Worm (Caenorhabditis elegans) whole organism, young adult: ENCODE results near the gene F55A11.4.

Experiments
- B0019.2 ChIP-seq: fragments of 200-800 bp; sonication (Bioruptor generic); conservative IDR thresholded peaks from 2 replicates; pipeline ENCODE4 v1.3.6; 2022; ENCODE audit warnings: missing genetic modification reagents, missing genetic modification characterization, missing compliant biosample characterization
- B0035.1 ChIP-seq: sonication (generic microtip); optimal IDR thresholded peaks from 2 replicates; lab custom pipeline; 2016; ENCODE audit warnings: missing genetic modification characterization, mild to moderate bottlenecking, missing compliant biosample characterization, missing genotype, missing genetic modification reagents
- C06A6.2 ChIP-seq: fragments of 200-800 bp; sonication (Bioruptor generic); conservative IDR thresholded peaks from 2 replicates; pipeline ENCODE4 v1.3.6; 2022; ENCODE audit warnings: missing genetic modification characterization, missing compliant biosample characterization
- D2030.7 ChIP-seq: fragments of 200-800 bp; sonication (Bioruptor generic); IDR thresholded peaks from 2 replicates; pipeline ENCODE4 v1.3.6; 2022; ENCODE audit warnings: missing genetic modification reagents, missing genetic modification characterization, missing compliant biosample characterization
- F33H1.4 ChIP-seq: fragments of 200-800 bp; sonication (Bioruptor generic); IDR thresholded peaks from 2 replicates; pipeline ENCODE4 v1.3.6; 2022; ENCODE audit warnings: missing genetic modification reagents, missing genetic modification characterization, missing compliant biosample characterization
- F52B5.7 ChIP-seq: sonication (generic microtip); optimal IDR thresholded peaks from 2 replicates; lab custom pipeline; 2016; ENCODE audit warnings: mild to moderate bottlenecking, missing genetic modification characterization, missing compliant biosample characterization
- F55B11.4 ChIP-seq: sonication (generic microtip); optimal IDR thresholded peaks from 2 replicates; lab custom pipeline; 2016; ENCODE audit warnings: missing compliant biosample characterization, missing genetic modification characterization, borderline replicate concordance; ENCODE audit not compliant: insufficient read depth
- F57C9.4 ChIP-seq: sonication (generic microtip); optimal IDR thresholded peaks from 2 replicates; lab custom pipeline; 2017; ENCODE audit warnings: mild to moderate bottlenecking, missing genetic modification characterization, missing compliant biosample characterization
- Y53F4B.3 ChIP-seq: fragments of 200-800 bp; sonication (Bioruptor generic); IDR thresholded peaks from 2 replicates; pipeline ENCODE4 v1.3.6; 2022; ENCODE audit warnings: missing genetic modification reagents, missing genetic modification characterization, missing compliant biosample characterization
- Y53G8AR.9 ChIP-seq: fragments of 200-800 bp; sonication (Bioruptor generic); conservative IDR thresholded peaks from 2 replicates; pipeline ENCODE4 v1.3.6; 2022; ENCODE audit warnings: missing genetic modification reagents, missing genetic modification characterization, missing compliant biosample characterization
- Y56A3A.18 ChIP-seq: fragments of 200-800 bp; sonication (Bioruptor generic); IDR thresholded peaks from 2 replicates; pipeline ENCODE4 v1.3.6; 2022; ENCODE audit warnings: missing genetic modification reagents, missing genetic modification characterization, missing compliant biosample characterization
- Y79H2A.3 ChIP-seq: fragments of 200-800 bp; sonication (Bioruptor generic); conservative IDR thresholded peaks from 2 replicates; pipeline ENCODE4 v1.3.6; 2022; ENCODE audit warnings: missing genetic modification reagents, missing genetic modification characterization, missing compliant biosample characterization
- Y95B8A.8 ChIP-seq: fragments of 200-800 bp; sonication (Bioruptor generic); IDR thresholded peaks from 2 replicates; pipeline ENCODE4 v1.3.6; 2022; ENCODE audit warnings: missing genetic modification reagents, missing genetic modification characterization, missing compliant biosample characterization
- ama-1 ChIP-seq, 3 experiments: fragments of 150-350 bp in 1 of 3; sonication (generic microtip) in 2 of 3; optimal IDR thresholded peaks; 2 replicates each; lab custom pipeline; 2014 to 2018; ENCODE audit warnings: missing biosample characterization in 2 of 3, missing genetic modification characterization in 2 of 3, missing genetic modification reagents in 2 of 3
- bed-1 ChIP-seq: fragments of 200-800 bp; sonication (Bioruptor generic); IDR thresholded peaks from 2 replicates; pipeline ENCODE4 v1.3.6; 2022; ENCODE audit warnings: missing genetic modification reagents, missing genetic modification characterization, missing compliant biosample characterization
- bed-2 ChIP-seq: fragments of 200-800 bp; sonication (Bioruptor generic); IDR thresholded peaks from 2 replicates; pipeline ENCODE4 v1.3.6; 2022; ENCODE audit warnings: missing genetic modification reagents, missing genetic modification characterization, missing compliant biosample characterization
- cebp-1 ChIP-seq, 2 experiments: fragments of 200-800 bp in 1 of 2; sonication (Bioruptor generic) in 1 of 2; sonication (generic microtip) in 1 of 2; IDR thresholded peaks in 1 of 2; optimal IDR thresholded peaks in 1 of 2; 2 replicates each; pipeline versions ENCODE4 v1.3.6 to Lab custom; 2017 to 2022; ENCODE audit warnings: missing compliant biosample characterization in 2 of 2, missing genetic modification characterization in 2 of 2, mild to moderate bottlenecking in 1 of 2, missing genetic modification reagents in 1 of 2, moderate library complexity in 1 of 2
- cebp-2 ChIP-seq: fragments of 200-800 bp; sonication (Bioruptor generic); IDR thresholded peaks from 2 replicates; pipeline ENCODE4 v1.3.6; 2022; ENCODE audit warnings: missing genetic modification characterization, missing compliant biosample characterization
- ceh-40 ChIP-seq: fragments of 200-800 bp; sonication (Bioruptor generic); IDR thresholded peaks from 2 replicates; pipeline ENCODE4 v1.3.6; 2022; ENCODE audit warnings: missing genetic modification characterization, missing compliant biosample characterization
- chd-7 ChIP-seq: sonication (generic microtip); optimal IDR thresholded peaks from 2 replicates; lab custom pipeline; 2016; ENCODE audit warnings: mild to moderate bottlenecking, missing genetic modification characterization, moderate library complexity, missing compliant biosample characterization
- dpff-1 ChIP-seq: sonication (generic microtip); optimal IDR thresholded peaks from 2 replicates; lab custom pipeline; 2017; ENCODE audit warnings: mild to moderate bottlenecking, missing genetic modification characterization, missing compliant biosample characterization
- efl-1 ChIP-seq: fragments of 150-350 bp; optimal IDR thresholded peaks from 2 replicates; lab custom pipeline; 2014; ENCODE audit warnings: missing biosample characterization, missing genetic modification reagents, missing genetic modification characterization
- hlh-26 ChIP-seq: fragments of 200-800 bp; sonication (Bioruptor generic); conservative IDR thresholded peaks from 2 replicates; pipeline ENCODE4 v1.3.6; 2022; ENCODE audit warnings: missing genetic modification reagents, missing genetic modification characterization, missing compliant biosample characterization
- hmg-20 ChIP-seq: fragments of 200-800 bp; sonication (Bioruptor generic); IDR thresholded peaks from 2 replicates; pipeline ENCODE4 v1.3.6; 2022; ENCODE audit warnings: missing genetic modification reagents, missing genetic modification characterization, missing compliant biosample characterization
- let-526 ChIP-seq: fragments of 200-800 bp; sonication (Bioruptor generic); IDR thresholded peaks from 2 replicates; pipeline ENCODE4 v1.3.6; 2022; ENCODE audit warnings: missing genetic modification reagents, missing genetic modification characterization, missing compliant biosample characterization
- let-607 ChIP-seq, 2 experiments: fragments of 200-800 bp in 1 of 2; sonication (Bioruptor generic) in 1 of 2; sonication (generic microtip) in 1 of 2; optimal IDR thresholded peaks; 2 replicates each; lab custom pipeline; 2016 to 2018; ENCODE audit warnings: mild to moderate bottlenecking in 2 of 2, missing compliant biosample characterization in 2 of 2, missing genetic modification characterization in 2 of 2, moderate library complexity in 2 of 2, missing genotype in 1 of 2
- lin-35 ChIP-seq, 3 experiments: fragments of 150-350 bp in 2 of 3; sonication (generic microtip) in 1 of 3; optimal IDR thresholded peaks; 2 replicates each; lab custom pipeline; 2014 to 2018; ENCODE audit warnings: missing biosample characterization in 3 of 3, missing genetic modification characterization in 3 of 3, missing genetic modification reagents in 3 of 3
- lin-40 ChIP-seq: sonication (generic microtip); optimal IDR thresholded peaks from 2 replicates; lab custom pipeline; 2016; ENCODE audit warnings: missing genetic modification characterization, mild to moderate bottlenecking, missing compliant biosample characterization, missing genotype, missing genetic modification reagents
- lin-54 ChIP-seq: fragments of 200-800 bp; sonication (Bioruptor generic); optimal IDR thresholded peaks from 2 replicates; lab custom pipeline; 2018; ENCODE audit warnings: mild to moderate bottlenecking, missing genetic modification characterization, missing compliant biosample characterization
- lsy-27 ChIP-seq: sonication (generic microtip); optimal IDR thresholded peaks from 2 replicates; lab custom pipeline; 2017; ENCODE audit warnings: missing genetic modification characterization, mild to moderate bottlenecking, missing compliant biosample characterization, antibody characterized with exemption, missing genotype, borderline replicate concordance; ENCODE audit not compliant: insufficient read depth
- madf-8 ChIP-seq: fragments of 200-800 bp; sonication (Bioruptor generic); conservative IDR thresholded peaks from 2 replicates; pipeline ENCODE4 v1.3.6; 2022; ENCODE audit warnings: missing genetic modification reagents, missing genetic modification characterization, missing compliant biosample characterization
- mcd-1 ChIP-seq: fragments of 200-800 bp; sonication (Bioruptor generic); IDR thresholded peaks from 2 replicates; pipeline ENCODE4 v1.3.6; 2022; ENCODE audit warnings: missing genetic modification reagents, missing genetic modification characterization, missing compliant biosample characterization
- nfyb-1 ChIP-seq: fragments of 200-800 bp; sonication (Bioruptor generic); IDR thresholded peaks from 2 replicates; pipeline ENCODE4 v1.3.6; 2022; ENCODE audit warnings: missing genetic modification reagents, missing genetic modification characterization, missing compliant biosample characterization
- nhr-80 ChIP-seq: sonication (generic microtip); optimal IDR thresholded peaks from 2 replicates; lab custom pipeline; 2016; ENCODE audit warnings: missing genetic modification characterization, missing compliant biosample characterization
- nhr-90 ChIP-seq: sonication (generic microtip); optimal IDR thresholded peaks from 2 replicates; lab custom pipeline; 2016; ENCODE audit warnings: missing genotype, mild to moderate bottlenecking, missing genetic modification characterization, missing compliant biosample characterization
- pbrm-1 ChIP-seq: fragments of 200-800 bp; sonication (Bioruptor generic); IDR thresholded peaks from 2 replicates; pipeline ENCODE4 v1.3.6; 2022; ENCODE audit warnings: missing genetic modification reagents, missing genetic modification characterization, missing compliant biosample characterization
- rpc-1 ChIP-seq, 2 experiments: fragments of 150-350 bp in 1 of 2; sonication (generic microtip) in 1 of 2; optimal IDR thresholded peaks; 2 replicates each; lab custom pipeline; 2014 to 2018; ENCODE audit warnings: missing biosample characterization in 1 of 2, missing genetic modification characterization in 1 of 2, missing genetic modification reagents in 1 of 2, missing genotype in 1 of 2
- snpc-1.1 ChIP-seq: sonication (generic microtip); optimal IDR thresholded peaks from 2 replicates; lab custom pipeline; 2017; ENCODE audit warnings: missing genetic modification characterization, mild to moderate bottlenecking, missing compliant biosample characterization, antibody characterized with exemption, moderate library complexity, missing genotype, missing genetic modification reagents; ENCODE audit not compliant: insufficient read depth
- snpc-4 ChIP-seq, 5 experiments: fragments of 150-350 bp in 1 of 5; sonication (generic microtip) in 4 of 5; optimal IDR thresholded peaks; 2 replicates each; lab custom pipeline; 2014 to 2018; ENCODE audit warnings: missing genetic modification characterization in 5 of 5, missing biosample characterization in 3 of 5, antibody characterized with exemption in 2 of 5, mild to moderate bottlenecking in 2 of 5, missing compliant biosample characterization in 2 of 5, missing genotype in 2 of 5, moderate library complexity in 2 of 5, missing genetic modification reagents in 1 of 5
- somi-1 ChIP-seq: fragments of 200-800 bp; sonication (Bioruptor generic); optimal IDR thresholded peaks from 2 replicates; lab custom pipeline; 2018; ENCODE audit warnings: mild to moderate bottlenecking, missing genetic modification characterization, missing compliant biosample characterization
- sptf-2 ChIP-seq: fragments of 200-800 bp; sonication (Bioruptor generic); optimal IDR thresholded peaks from 2 replicates; lab custom pipeline; 2018; ENCODE audit warnings: mild to moderate bottlenecking, missing genetic modification characterization, missing compliant biosample characterization
- unc-62 ChIP-seq: fragments of 150-350 bp; optimal IDR thresholded peaks from 2 replicates; lab custom pipeline; 2014; ENCODE audit warnings: missing biosample characterization, missing genetic modification reagents, missing genetic modification characterization
- zfh-2 ChIP-seq: fragments of 200-800 bp; sonication (Bioruptor generic); conservative IDR thresholded peaks from 2 replicates; pipeline ENCODE4 v1.3.6; 2022; ENCODE audit warnings: missing genetic modification reagents, missing genetic modification characterization, missing compliant biosample characterization
- ztf-26 ChIP-seq: sonication (generic microtip); optimal IDR thresholded peaks from 2 replicates; lab custom pipeline; 2017; ENCODE audit warnings: missing genetic modification characterization, missing compliant biosample characterization
- ztf-28 ChIP-seq: fragments of 200-800 bp; sonication (Bioruptor generic); IDR thresholded peaks from 2 replicates; pipeline ENCODE4 v1.3.6; 2022; ENCODE audit warnings: missing genetic modification reagents, missing genetic modification characterization, missing compliant biosample characterization

F55A11.4 gene

ce11 chrV:11764373-11764954 is 5.8 kb upstream of the F55A11.4 start, which contains the start of the genes F55A11.1 and syx-5 (continued):
- TF ChIP-seq let-526 (no peak), lin-40 (tag; lab: Kevin White, UChicago) (peak; percentile 95), chd-7 (tag; lab: Kevin White, UChicago) (no peak), F57C9.4 (tag; lab: Kevin White, UChicago) (no peak), F52B5.7 (tag; lab: Kevin White, UChicago) (no peak), let-607 (tag; optimal IDR thresholded peaks at IDR 0.05; lab: Kevin White, UChicago) (peak; percentile 98), Y56A3A.18 (GFP tag; lab: Robert Waterston, UW) (0 out of 2 replicates have a peak, but pooled peaks have one; percentile 71), cebp-1 (GFP tag; IDR thresholded peaks at IDR 0.05; lab: Robert Waterston, UW) (no peak), cebp-1 (tag; optimal IDR thresholded peaks at IDR 0.05; lab: Kevin White, UChicago) (peak; percentile 74), lsy-27 (tag; lab: Kevin White, UChicago) (no peak), B0035.1 (peak; percentile 7), lin-35 (GFP tag; optimal IDR thresholded peaks at IDR 0.05; lab: Kevin White, UChicago) (peak in 1 of 3 experiments; percentile 69), Y53F4B.3 (GFP tag; lab: Robert Waterston, UW) (no peak), mcd-1 (GFP tag; lab: Robert Waterston, UW) (peak; percentile 80), sptf-2 (GFP tag; lab: Kevin White, UChicago) (no peak), Y79H2A.3 (no peak), bed-1 (GFP tag; lab: Robert Waterston, UW) (no peak), F33H1.4 (GFP tag; lab: Robert Waterston, UW) (peak; percentile 55), C06A6.2 (GFP tag; lab: Robert Waterston, UW) (0 out of 2 replicates have a peak, but pooled peaks have one; percentile 51), bed-2 (no peak), lin-54 (GFP tag; lab: Kevin White, UChicago) (peak; percentile 70), hlh-26 (GFP tag; lab: Robert Waterston, UW) (no peak), snpc-1.1 (tag; lab: Kevin White, UChicago) (peak; percentile 15), nfyb-1 (GFP tag; lab: Robert Waterston, UW) (peak; percentile 84), hmg-20 (peak; percentile 53; the same call in 1 of the 2 replicates), nhr-90 (no peak), snpc-4 (GFP tag; optimal IDR thresholded peaks at IDR 0.05; lab: Kevin White, UChicago) (no peak), snpc-4 (tag; optimal IDR thresholded peaks at IDR 0.05; lab: Kevin White, UChicago) (peak; percentile 2 to 82 (median 52)), zfh-2 (no peak), ztf-28 (no peak), B0019.2 (peak; percentile 68), ama-1 (optimal IDR thresholded peaks at IDR 0.05; lab: Kevin White, UChicago) (no peak), ama-1 (GFP tag; optimal IDR thresholded peaks at IDR 0.05; lab: Kevin White, UChicago) (no peak), Y95B8A.8 (GFP tag; lab: Robert Waterston, UW) (no peak), rpc-1 (optimal IDR thresholded peaks at IDR 0.05; lab: Kevin White, UChicago) (no peak), rpc-1 (tag; optimal IDR thresholded peaks at IDR 0.05; lab: Kevin White, UChicago) (no peak), ceh-40 (no peak), ztf-26 (peak; percentile 80), D2030.7 (peak; percentile 56; the same call in 1 of the 2 replicates), pbrm-1 (GFP tag; lab: Robert Waterston, UW) (peak; percentile 87), nhr-80 (tag; lab: Kevin White, UChicago) (peak; percentile 63), dpff-1 (no peak), cebp-2 (GFP tag; lab: Robert Waterston, UW) (no peak), unc-62 (GFP tag; lab: Kevin White, UChicago) (no peak), Y53G8AR.9 (peak; percentile 23; the same call in 1 of the 2 replicates), F55B11.4 (tag; lab: Kevin White, UChicago) (no peak), madf-8 (GFP tag; lab: Robert Waterston, UW) (peak; percentile 34; the same call in 1 of the 2 replicates), somi-1 (GFP tag; lab: Kevin White, UChicago) (peak; percentile 45), efl-1 (peak; percentile 33)
